Worm (Caenorhabditis elegans) whole organism, L1 larva: ENCODE measurements around the gene twk-44.

Source experiments
- ama-1 ChIP-seq: fragments of 150-350 bp; optimal IDR thresholded peaks from 2 replicates; lab custom pipeline; 2014
- ceh-90 ChIP-seq: sonication (generic microtip); optimal IDR thresholded peaks from 2 replicates; lab custom pipeline; 2016; ENCODE audit warnings: missing genetic modification characterization, missing compliant biosample characterization
- dpl-1 ChIP-seq, 3 experiments: fragments of 150-350 bp in 2 of 3; sonication (generic microtip) in 1 of 3; optimal IDR thresholded peaks; 2 replicates each; lab custom pipeline; 2014 to 2017; ENCODE audit warnings: missing biosample characterization in 3 of 3, missing genetic modification characterization in 3 of 3, missing genetic modification reagents in 3 of 3
- fos-1 ChIP-seq: fragments of 150-350 bp; optimal IDR thresholded peaks from 2 replicates; lab custom pipeline; 2014; ENCODE audit warnings: missing biosample characterization, missing genetic modification characterization
- lsy-2 ChIP-seq, 2 experiments: fragments of 150-350 bp; optimal IDR thresholded peaks; 2 replicates each; lab custom pipeline; 2014; ENCODE audit warnings: missing biosample characterization in 2 of 2, missing genetic modification characterization in 2 of 2
- mdl-1 ChIP-seq, 2 experiments: fragments of 150-350 bp; optimal IDR thresholded peaks; 2 replicates each; lab custom pipeline; 2014 to 2017; ENCODE audit warnings: missing biosample characterization in 2 of 2, missing genetic modification characterization in 2 of 2, inconsistent platforms in 1 of 2
- nhr-11 ChIP-seq: fragments of 150-350 bp; optimal IDR thresholded peaks from 2 replicates; lab custom pipeline; 2014; ENCODE audit warnings: missing biosample characterization, missing genetic modification characterization
- nhr-237 ChIP-seq: fragments of 150-350 bp; optimal IDR thresholded peaks from 2 replicates; lab custom pipeline; 2014; ENCODE audit warnings: missing biosample characterization, missing genetic modification characterization
- nhr-47 ChIP-seq: sonication (generic microtip); optimal IDR thresholded peaks from 2 replicates; lab custom pipeline; 2016; ENCODE audit warnings: mild to moderate bottlenecking, missing genetic modification characterization, moderate library complexity, missing compliant biosample characterization
- skn-1 ChIP-seq: fragments of 150-350 bp; optimal IDR thresholded peaks from 2 replicates; lab custom pipeline; 2014; ENCODE audit warnings: missing biosample characterization, missing genetic modification characterization
- unc-130 ChIP-seq: fragments of 150-350 bp; optimal IDR thresholded peaks from 2 replicates; lab custom pipeline; 2017; ENCODE audit warnings: missing biosample characterization, missing genetic modification characterization, inconsistent platforms
- unc-62 ChIP-seq: fragments of 150-350 bp; optimal IDR thresholded peaks from 2 replicates; lab custom pipeline; 2014; ENCODE audit warnings: missing biosample characterization, missing genetic modification reagents, missing genetic modification characterization
- unc-86 ChIP-seq: sonication (generic microtip); optimal IDR thresholded peaks from 2 replicates; lab custom pipeline; 2016; ENCODE audit warnings: missing genetic modification characterization, missing compliant biosample characterization
- ztf-11 ChIP-seq, 2 experiments: sonication (generic microtip); optimal IDR thresholded peaks; 2 replicates each; lab custom pipeline; 2016 to 2017; ENCODE audit warnings: missing genetic modification characterization in 2 of 2, missing biosample characterization in 1 of 2, missing compliant biosample characterization in 1 of 2

DNA sequence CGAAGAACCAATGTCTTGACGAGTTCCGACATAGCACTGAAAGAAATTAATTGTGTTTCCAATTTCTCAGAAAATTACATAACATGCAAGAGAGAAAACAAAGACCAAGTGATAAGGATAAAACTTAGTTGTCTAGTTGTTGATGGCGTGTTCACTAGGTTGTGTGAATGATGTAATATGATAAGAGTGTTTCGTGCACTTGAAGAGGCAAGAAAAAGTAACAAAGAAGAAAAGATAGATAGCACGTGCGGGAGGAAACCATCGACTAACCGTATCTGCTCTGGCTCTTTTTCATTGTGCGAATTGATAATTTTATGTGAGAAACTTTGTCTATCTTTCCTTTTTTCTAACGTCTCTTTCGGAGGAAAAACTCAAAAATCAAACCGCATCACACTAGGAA lies 34.7 kb upstream of the twk-44 start, which contains the start of gene sfxn-1.5:
- TF ChIP-seq ztf-11 (tag; optimal IDR thresholded peaks at IDR 0.05; lab: Kevin White, UChicago), result no peak
- TF ChIP-seq unc-130 (tag; lab: Kevin White, UChicago), result no peak
- no peak for TF ChIP-seq unc-62 (GFP tag; lab: Kevin White, UChicago)
- no peak for TF ChIP-seq nhr-11 (tag; lab: Kevin White, UChicago)
- no peak for TF ChIP-seq dpl-1 (GFP tag; optimal IDR thresholded peaks at IDR 0.05; lab: Kevin White, UChicago)
- TF ChIP-seq nhr-237 (tag; lab: Kevin White, UChicago), result no peak
- TF ChIP-seq lsy-2 (tag; optimal IDR thresholded peaks at IDR 0.05; lab: Kevin White, UChicago), result no peak
- TF ChIP-seq ama-1, result no peak
- no peak for TF ChIP-seq fos-1 (tag; lab: Kevin White, UChicago)
- TF ChIP-seq nhr-47 (tag; lab: Kevin White, UChicago), result no peak
- no peak for TF ChIP-seq unc-86 (tag; lab: Kevin White, UChicago)
- TF ChIP-seq ceh-90 (tag; lab: Kevin White, UChicago), result no peak
- no peak for TF ChIP-seq skn-1 (tag; lab: Kevin White, UChicago)
- peak in 1 of 2 experiments; percentile 55 for TF ChIP-seq mdl-1 (tag; optimal IDR thresholded peaks at IDR 0.05; lab: Kevin White, UChicago)
